Fruit fly (Drosophila melanogaster) whole organism, prepupa: ENCODE results near the gene CG43373.

Source experiments
- CG11294 ChIP-seq: fragments of 200-800 bp; sonication (Bioruptor generic); IDR thresholded peaks from 2 replicates; pipeline ENCODE4 v1.3.6; 2022; ENCODE audit warnings: missing biosample characterization, missing genetic modification characterization
- CG31627 ChIP-seq: fragments of 200-800 bp; sonication (Bioruptor generic); optimal IDR thresholded peaks from 3 replicates; lab custom pipeline; 2016; ENCODE audit warnings: missing biosample characterization, missing genetic modification characterization
- CG34406 ChIP-seq: fragments of 200-800 bp; sonication (Bioruptor generic); optimal IDR thresholded peaks from 3 replicates; lab custom pipeline; 2016; ENCODE audit warnings: missing biosample characterization, missing genetic modification characterization
- CG9139 ChIP-seq: fragments of 200-800 bp; sonication (Bioruptor generic); optimal IDR thresholded peaks from 3 replicates; lab custom pipeline; 2017; ENCODE audit warnings: missing biosample characterization, mild to moderate bottlenecking, missing genetic modification characterization
- Eip93F ChIP-seq: fragments of 200-800 bp; sonication (Bioruptor generic); optimal IDR thresholded peaks from 2 replicates; lab custom pipeline; 2016; ENCODE audit warnings: missing biosample characterization, mild to moderate bottlenecking, missing genetic modification characterization
- Hr38 ChIP-seq: sonication (Bioruptor generic); optimal IDR thresholded peaks from 2 replicates; lab custom pipeline; 2016; ENCODE audit warnings: missing biosample characterization, missing genetic modification characterization
- Lpt ChIP-seq: fragments of 200-800 bp; sonication (Bioruptor generic); optimal IDR thresholded peaks from 3 replicates; lab custom pipeline; 2016; ENCODE audit warnings: missing biosample characterization, missing genetic modification characterization
- OdsH ChIP-seq: fragments of 200-800 bp; sonication (Bioruptor generic); optimal IDR thresholded peaks from 3 replicates; lab custom pipeline; 2016; ENCODE audit warnings: missing biosample characterization, missing genetic modification characterization
- Sox102F ChIP-seq: fragments of 200-800 bp; sonication (Bioruptor generic); optimal IDR thresholded peaks from 2 replicates; lab custom pipeline; 2016; ENCODE audit warnings: missing biosample characterization, mild to moderate bottlenecking, missing genetic modification characterization
- net ChIP-seq: fragments of 200-800 bp; sonication (Bioruptor generic); optimal IDR thresholded peaks from 3 replicates; lab custom pipeline; 2016; ENCODE audit warnings: missing biosample characterization, missing genetic modification characterization

dm6 chr3L:16451887-16452751 is 91.1 kb downstream of the CG43373 start, which contains the start of gene dsx-c73A:
- TF ChIP-seq Eip93F (GFP tag; lab: Kevin White, UChicago) = no peak
- TF ChIP-seq net = peak; percentile 40
- no peak for TF ChIP-seq CG31627 (GFP tag; lab: Kevin White, UChicago)
- TF ChIP-seq Hr38 = no peak
- TF ChIP-seq Sox102F (GFP tag; lab: Kevin White, UChicago) = no peak
- peak; percentile 18; the same call in 1 of the 2 replicates for TF ChIP-seq CG11294 (GFP tag; lab: Robert Waterston, UW)
- TF ChIP-seq CG9139 = no peak
- peak; percentile 39 for TF ChIP-seq Lpt (GFP tag; lab: Kevin White, UChicago)
- TF ChIP-seq OdsH (GFP tag; lab: Kevin White, UChicago) = peak; percentile 37
- no peak for TF ChIP-seq CG34406 (GFP tag; lab: Kevin White, UChicago)
